Worm (Caenorhabditis elegans): ENCODE data around the gene R10D12.10.

DNA sequence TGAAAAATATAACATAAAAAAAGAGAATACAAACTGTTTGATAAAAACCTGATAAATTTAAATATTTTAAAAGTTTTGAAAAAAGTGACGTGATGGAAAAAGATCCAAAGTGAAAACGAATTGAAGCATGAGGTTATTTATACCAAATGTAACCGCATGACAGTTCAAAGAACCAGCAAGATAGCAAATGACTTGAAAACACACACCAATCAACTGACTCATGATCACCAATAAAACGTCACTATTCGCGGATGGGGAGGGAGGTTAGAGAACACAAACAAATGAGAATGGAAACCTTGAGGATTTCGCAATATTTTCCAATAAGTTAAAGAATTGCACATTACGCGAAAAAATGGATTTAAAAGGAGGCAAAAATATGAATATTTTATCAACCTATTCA, 48.7 kb downstream of the R10D12.10 start, which contains the start of gene C06B3.7:
- TF ChIP-seq sem-4 (tag; optimal IDR thresholded peaks at IDR 0.05) (peak; percentile 85), elt-3 (tag; optimal IDR thresholded peaks at IDR 0.05) (no peak), ztf-1 (GFP tag; conservative IDR thresholded peaks at IDR 0.05) (no peak), unc-39 (tag; optimal IDR thresholded peaks at IDR 0.05) (no peak), aly-2 (tag; optimal IDR thresholded peaks at IDR 0.05) (no peak), skn-1 (tag; optimal IDR thresholded peaks at IDR 0.05) (peak; percentile 21), nhr-6 (tag; optimal IDR thresholded peaks at IDR 0.05) (no peak)
